Worm (Caenorhabditis elegans): ENCODE data around the gene ace-1.

ce11 chrX:16346212-16346883, 20.7 kb upstream of the ace-1 start:
- TF ChIP-seq dpl-1 (GFP tag; optimal IDR thresholded peaks at IDR 0.05) = no peak
- TF ChIP-seq snpc-4 (GFP tag; optimal IDR thresholded peaks at IDR 0.05) = no peak
- TF ChIP-seq snpc-4 (tag; optimal IDR thresholded peaks at IDR 0.05) = peak in 2 of 4 experiments; percentile 55 to 77
- TF ChIP-seq pbrm-1 (GFP tag; IDR thresholded peaks at IDR 0.05) = no peak
- no peak for TF ChIP-seq ama-1 (optimal IDR thresholded peaks at IDR 0.05)
- TF ChIP-seq ama-1 (GFP tag; optimal IDR thresholded peaks at IDR 0.05) = no peak
- TF ChIP-seq lin-35 (GFP tag; optimal IDR thresholded peaks at IDR 0.05) = no peak
- TF ChIP-seq dpff-1 (tag; optimal IDR thresholded peaks at IDR 0.05) = no peak
- no peak for TF ChIP-seq ztf-18 (tag; optimal IDR thresholded peaks at IDR 0.05)
- TF ChIP-seq F55B11.4 (tag; optimal IDR thresholded peaks at IDR 0.05; ENCODE audit: borderline replicate concordance, insufficient read depth) = no peak
- no peak for TF ChIP-seq bed-1 (GFP tag; IDR thresholded peaks at IDR 0.05)
- TF ChIP-seq hlh-26 (GFP tag; conservative IDR thresholded peaks at IDR 0.05) = no peak
- TF ChIP-seq ztf-6 (GFP tag; IDR thresholded peaks at IDR 0.05) = no peak
- TF ChIP-seq Y79H2A.3 (GFP tag; conservative IDR thresholded peaks at IDR 0.05) = no peak
- no peak for TF ChIP-seq mes-4 (tag; optimal IDR thresholded peaks at IDR 0.05)

All from whole organism, young adult.